Worm (Caenorhabditis elegans) whole organism, L1 larva: ENCODE measurements around the gene clec-51.

Source experiments
- C04F5.9 ChIP-seq: sonication (generic microtip); optimal IDR thresholded peaks from 2 replicates; lab custom pipeline; 2016; ENCODE audit warnings: missing genetic modification characterization, missing compliant biosample characterization
- C16A3.4 ChIP-seq: fragments of 150-350 bp; optimal IDR thresholded peaks from 2 replicates; lab custom pipeline; 2014; ENCODE audit warnings: missing biosample characterization, missing genetic modification characterization
- C34B4.2 ChIP-seq: sonication (generic microtip); optimal IDR thresholded peaks from 2 replicates; lab custom pipeline; 2017; ENCODE audit warnings: mild to moderate bottlenecking, missing genetic modification characterization, missing compliant biosample characterization
- F16B12.6 ChIP-seq: fragments of 150-350 bp; optimal IDR thresholded peaks from 2 replicates; lab custom pipeline; 2014; ENCODE audit warnings: missing biosample characterization, missing genetic modification characterization
- Y116A8C.19 ChIP-seq: sonication (generic microtip); optimal IDR thresholded peaks from 2 replicates; lab custom pipeline; 2016; ENCODE audit warnings: missing compliant biosample characterization, missing genetic modification characterization, borderline replicate concordance
- aly-2 ChIP-seq: fragments of 150-350 bp; optimal IDR thresholded peaks from 2 replicates; lab custom pipeline; 2014; ENCODE audit warnings: missing biosample characterization, missing genetic modification characterization
- blmp-1 ChIP-seq: fragments of 150-350 bp; optimal IDR thresholded peaks from 2 replicates; lab custom pipeline; 2014; ENCODE audit warnings: missing biosample characterization, missing genetic modification characterization
- ceh-63 ChIP-seq: fragments of 200-800 bp; sonication (Bioruptor generic); optimal IDR thresholded peaks from 2 replicates; lab custom pipeline; 2018; ENCODE audit warnings: mild to moderate bottlenecking, missing genetic modification characterization, missing compliant biosample characterization
- ceh-88 ChIP-seq: fragments of 200-800 bp; sonication (Bioruptor generic); IDR thresholded peaks from 2 replicates; pipeline ENCODE4 v1.3.6; 2022; ENCODE audit warnings: missing genetic modification characterization, missing compliant biosample characterization
- ceh-90 ChIP-seq: sonication (generic microtip); optimal IDR thresholded peaks from 2 replicates; lab custom pipeline; 2016; ENCODE audit warnings: missing genetic modification characterization, missing compliant biosample characterization
- dsc-1 ChIP-seq: sonication (generic microtip); optimal IDR thresholded peaks from 2 replicates; lab custom pipeline; 2016; ENCODE audit warnings: mild to moderate bottlenecking, missing genetic modification characterization, missing compliant biosample characterization
- efl-1 ChIP-seq, 4 experiments: fragments of 150-350 bp; optimal IDR thresholded peaks in 3 of 4; peaks in 1 of 4; 1 replicate in 1 of 4; 2 replicates in 3 of 4; lab custom pipeline; 2014; ENCODE audit warnings: missing biosample characterization in 2 of 4, missing genetic modification characterization in 2 of 4, missing genetic modification reagents in 2 of 4
- efl-3 ChIP-seq: fragments of 200-800 bp; sonication (Bioruptor generic); optimal IDR thresholded peaks from 2 replicates; lab custom pipeline; 2018; ENCODE audit warnings: mild to moderate bottlenecking, missing genetic modification characterization, missing compliant biosample characterization
- egl-27 ChIP-seq, 2 experiments: fragments of 150-350 bp in 1 of 2; sonication (generic microtip); optimal IDR thresholded peaks; 3 replicates each; lab custom pipeline; 2017 to 2018; ENCODE audit warnings: missing biosample characterization in 2 of 2, missing genetic modification characterization in 2 of 2, missing genetic modification reagents in 2 of 2
- elt-3 ChIP-seq, 6 experiments: fragments of 150-350 bp in 1 of 6; sonication (generic microtip); optimal IDR thresholded peaks; 2 replicates each; lab custom pipeline; 2017 to 2018; ENCODE audit warnings: missing biosample characterization in 6 of 6, missing genetic modification characterization in 6 of 6, inconsistent platforms in 1 of 6
- fkh-4 ChIP-seq: sonication (generic microtip); optimal IDR thresholded peaks from 2 replicates; lab custom pipeline; 2016; ENCODE audit warnings: missing compliant biosample characterization, missing genetic modification characterization, borderline replicate concordance
- fkh-8 ChIP-seq: sonication (generic microtip); optimal IDR thresholded peaks from 2 replicates; lab custom pipeline; 2016; ENCODE audit warnings: mild to moderate bottlenecking, missing genetic modification characterization, missing compliant biosample characterization
- hlh-4 ChIP-seq: sonication (generic microtip); optimal IDR thresholded peaks from 2 replicates; lab custom pipeline; 2016; ENCODE audit warnings: mild to moderate bottlenecking, missing genetic modification characterization, missing compliant biosample characterization
- hpl-2 ChIP-seq: fragments of 150-350 bp; optimal IDR thresholded peaks from 2 replicates; lab custom pipeline; 2014; ENCODE audit warnings: missing biosample characterization, missing genetic modification reagents, missing genetic modification characterization
- irx-1 ChIP-seq: sonication (generic microtip); optimal IDR thresholded peaks from 2 replicates; lab custom pipeline; 2016; ENCODE audit warnings: missing genetic modification characterization, missing compliant biosample characterization
- jun-1 ChIP-seq: fragments of 150-350 bp; optimal IDR thresholded peaks from 2 replicates; lab custom pipeline; 2014; ENCODE audit warnings: missing biosample characterization, missing genetic modification reagents, missing genetic modification characterization
- lin-13 ChIP-seq: fragments of 150-350 bp; optimal IDR thresholded peaks from 2 replicates; lab custom pipeline; 2014; ENCODE audit warnings: missing biosample characterization, missing genetic modification reagents, missing genetic modification characterization
- lin-35 ChIP-seq, 2 experiments: fragments of 150-350 bp; optimal IDR thresholded peaks; 2 replicates each; lab custom pipeline; 2014; ENCODE audit warnings: missing biosample characterization in 2 of 2, missing genetic modification characterization in 2 of 2, missing genetic modification reagents in 2 of 2
- lsy-2 ChIP-seq, 2 experiments: fragments of 150-350 bp; optimal IDR thresholded peaks; 2 replicates each; lab custom pipeline; 2014; ENCODE audit warnings: missing biosample characterization in 2 of 2, missing genetic modification characterization in 2 of 2
- mdl-1 ChIP-seq, 2 experiments: fragments of 150-350 bp; optimal IDR thresholded peaks; 2 replicates each; lab custom pipeline; 2014 to 2017; ENCODE audit warnings: missing biosample characterization in 2 of 2, missing genetic modification characterization in 2 of 2, inconsistent platforms in 1 of 2
- mep-1 ChIP-seq: fragments of 150-350 bp; optimal IDR thresholded peaks from 2 replicates; lab custom pipeline; 2014; ENCODE audit warnings: missing biosample characterization, missing genetic modification characterization
- nhr-19 ChIP-seq: fragments of 200-800 bp; sonication (Bioruptor generic); conservative IDR thresholded peaks from 2 replicates; pipeline ENCODE4 v1.3.6; 2022; ENCODE audit warnings: missing genetic modification characterization, missing compliant biosample characterization
- nhr-237 ChIP-seq: fragments of 150-350 bp; optimal IDR thresholded peaks from 2 replicates; lab custom pipeline; 2014; ENCODE audit warnings: missing biosample characterization, missing genetic modification characterization
- nhr-28 ChIP-seq: fragments of 150-350 bp; optimal IDR thresholded peaks from 2 replicates; lab custom pipeline; 2014; ENCODE audit warnings: missing biosample characterization, missing genetic modification characterization
- nhr-47 ChIP-seq: sonication (generic microtip); optimal IDR thresholded peaks from 2 replicates; lab custom pipeline; 2016; ENCODE audit warnings: mild to moderate bottlenecking, missing genetic modification characterization, moderate library complexity, missing compliant biosample characterization
- nhr-71 ChIP-seq: sonication (generic microtip); optimal IDR thresholded peaks from 2 replicates; lab custom pipeline; 2016; ENCODE audit warnings: mild to moderate bottlenecking, missing genetic modification characterization, moderate library complexity, missing compliant biosample characterization
- nhr-76 ChIP-seq: sonication (generic microtip); optimal IDR thresholded peaks from 2 replicates; lab custom pipeline; 2017; ENCODE audit warnings: missing biosample characterization, missing genetic modification characterization
- nhr-77 ChIP-seq: fragments of 150-350 bp; optimal IDR thresholded peaks from 2 replicates; lab custom pipeline; 2014; ENCODE audit warnings: missing biosample characterization, missing genetic modification characterization
- nhr-84 ChIP-seq: sonication (generic microtip); optimal IDR thresholded peaks from 2 replicates; lab custom pipeline; 2017; ENCODE audit warnings: missing biosample characterization, missing genetic modification characterization
- nhr-85 ChIP-seq: sonication (generic microtip); peaks from one replicate; lab custom pipeline; 2016; ENCODE audit warnings: missing genetic modification characterization, inconsistent platforms, missing compliant biosample characterization
- nhr-90 ChIP-seq: sonication (generic microtip); optimal IDR thresholded peaks from 2 replicates; lab custom pipeline; 2016; ENCODE audit warnings: mild to moderate bottlenecking, missing genetic modification characterization, missing compliant biosample characterization; ENCODE audit not compliant: poor library complexity
- skn-1 ChIP-seq: fragments of 150-350 bp; optimal IDR thresholded peaks from 2 replicates; lab custom pipeline; 2014; ENCODE audit warnings: missing biosample characterization, missing genetic modification characterization
- snu-23 ChIP-seq: sonication (generic microtip); optimal IDR thresholded peaks from 2 replicates; lab custom pipeline; 2016; ENCODE audit warnings: missing genetic modification characterization, missing compliant biosample characterization
- sox-4 ChIP-seq: sonication (generic microtip); optimal IDR thresholded peaks from 2 replicates; lab custom pipeline; 2016; ENCODE audit warnings: missing genetic modification characterization, missing compliant biosample characterization
- sptf-1 ChIP-seq: fragments of 150-350 bp; optimal IDR thresholded peaks from 2 replicates; lab custom pipeline; 2014; ENCODE audit warnings: missing biosample characterization, missing genetic modification characterization
- sup-37 ChIP-seq: fragments of 200-800 bp; sonication (Bioruptor generic); optimal IDR thresholded peaks from 2 replicates; lab custom pipeline; 2018; ENCODE audit warnings: mild to moderate bottlenecking, missing genetic modification characterization, missing compliant biosample characterization
- unc-130 ChIP-seq: fragments of 150-350 bp; optimal IDR thresholded peaks from 2 replicates; lab custom pipeline; 2017; ENCODE audit warnings: missing biosample characterization, missing genetic modification characterization, inconsistent platforms
- unc-30 ChIP-seq: sonication (generic microtip); optimal IDR thresholded peaks from 2 replicates; lab custom pipeline; 2017; ENCODE audit warnings: missing biosample characterization, missing genetic modification characterization
- unc-62 ChIP-seq: fragments of 150-350 bp; optimal IDR thresholded peaks from 2 replicates; lab custom pipeline; 2014; ENCODE audit warnings: missing biosample characterization, missing genetic modification reagents, missing genetic modification characterization
- unc-86 ChIP-seq: sonication (generic microtip); optimal IDR thresholded peaks from 2 replicates; lab custom pipeline; 2016; ENCODE audit warnings: missing genetic modification characterization, missing compliant biosample characterization
- vab-15 ChIP-seq: sonication (generic microtip); optimal IDR thresholded peaks from 2 replicates; lab custom pipeline; 2017; ENCODE audit warnings: missing genotype, mild to moderate bottlenecking, missing genetic modification characterization, missing compliant biosample characterization
- xbp-1 ChIP-seq: sonication (generic microtip); optimal IDR thresholded peaks from 2 replicates; lab custom pipeline; 2016; ENCODE audit warnings: missing genetic modification characterization, missing compliant biosample characterization
- zag-1 ChIP-seq: fragments of 150-350 bp; optimal IDR thresholded peaks from 2 replicates; lab custom pipeline; 2014; ENCODE audit warnings: missing biosample characterization, missing genetic modification characterization
- zip-4 ChIP-seq: fragments of 200-800 bp; sonication (Bioruptor generic); optimal IDR thresholded peaks from 2 replicates; lab custom pipeline; 2018; ENCODE audit warnings: mild to moderate bottlenecking, missing genetic modification characterization, moderate library complexity, missing compliant biosample characterization
- ztf-11 ChIP-seq, 2 experiments: sonication (generic microtip); optimal IDR thresholded peaks; 2 replicates each; lab custom pipeline; 2016 to 2017; ENCODE audit warnings: missing genetic modification characterization in 2 of 2, missing biosample characterization in 1 of 2, missing compliant biosample characterization in 1 of 2

Gene clec-51

DNA sequence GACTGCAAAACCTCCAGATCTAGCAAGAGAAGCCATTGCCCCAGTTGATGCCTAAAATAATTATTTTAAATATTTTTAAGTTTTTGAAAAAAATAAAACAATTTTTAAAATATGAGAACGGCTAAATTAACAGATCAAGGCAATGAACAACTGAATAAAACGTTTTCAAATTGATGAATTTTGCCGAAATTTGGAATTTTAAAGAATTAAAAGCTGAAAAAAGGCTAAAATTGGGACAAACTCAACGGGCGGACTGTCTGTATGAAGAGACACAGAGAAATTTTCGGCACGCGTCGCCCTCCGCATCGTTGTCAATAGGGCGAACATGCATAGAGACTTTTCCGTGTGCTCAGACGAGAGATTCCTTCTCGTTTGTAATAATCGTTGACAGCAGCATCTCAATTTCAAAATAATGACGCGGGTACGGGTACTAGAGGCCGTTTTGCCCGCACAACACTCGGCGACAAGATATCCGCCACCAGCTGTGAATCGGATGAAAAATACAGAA is 27.5 kb downstream of the clec-51 start, which contains the start of the genes isp-1 and islo-1 (continued):
- peak; percentile 36 for TF ChIP-seq blmp-1 (tag; lab: Kevin White, UChicago)
- TF ChIP-seq sox-4: no peak
- TF ChIP-seq efl-3 (GFP tag; lab: Kevin White, UChicago): no peak
- no peak for TF ChIP-seq unc-86 (tag; lab: Kevin White, UChicago)
- peak; percentile 43 for TF ChIP-seq nhr-47 (tag; lab: Kevin White, UChicago)
- TF ChIP-seq fkh-8: peak; percentile 1
- no peak for TF ChIP-seq zip-4 (GFP tag; lab: Kevin White, UChicago)
- peak in 1 of 6 experiments; percentile 4 for TF ChIP-seq elt-3 (tag; optimal IDR thresholded peaks at IDR 0.05; lab: Kevin White, UChicago)
- no peak for TF ChIP-seq Y116A8C.19
- TF ChIP-seq xbp-1 (tag; lab: Kevin White, UChicago): peak; percentile 22
- no peak for TF ChIP-seq jun-1 (tag; lab: Kevin White, UChicago)
- no peak for TF ChIP-seq dsc-1 (tag; lab: Kevin White, UChicago)
- peak in 1 of 2 experiments; percentile 73 for TF ChIP-seq mdl-1 (tag; optimal IDR thresholded peaks at IDR 0.05; lab: Kevin White, UChicago)
- TF ChIP-seq egl-27 (tag; optimal IDR thresholded peaks at IDR 0.05; lab: Kevin White, UChicago): no peak
- peak; percentile 69 to 77 for TF ChIP-seq lin-35 (GFP tag; optimal IDR thresholded peaks at IDR 0.05; lab: Kevin White, UChicago)
- peak; percentile 24 for TF ChIP-seq F16B12.6
- no peak for TF ChIP-seq zag-1
- TF ChIP-seq C34B4.2 (tag; lab: Kevin White, UChicago): no peak
- peak; percentile 33 for TF ChIP-seq unc-130
- TF ChIP-seq ceh-63: no peak
- TF ChIP-seq hlh-4 (tag; lab: Kevin White, UChicago): no peak
- TF ChIP-seq nhr-84: no peak

DNA sequence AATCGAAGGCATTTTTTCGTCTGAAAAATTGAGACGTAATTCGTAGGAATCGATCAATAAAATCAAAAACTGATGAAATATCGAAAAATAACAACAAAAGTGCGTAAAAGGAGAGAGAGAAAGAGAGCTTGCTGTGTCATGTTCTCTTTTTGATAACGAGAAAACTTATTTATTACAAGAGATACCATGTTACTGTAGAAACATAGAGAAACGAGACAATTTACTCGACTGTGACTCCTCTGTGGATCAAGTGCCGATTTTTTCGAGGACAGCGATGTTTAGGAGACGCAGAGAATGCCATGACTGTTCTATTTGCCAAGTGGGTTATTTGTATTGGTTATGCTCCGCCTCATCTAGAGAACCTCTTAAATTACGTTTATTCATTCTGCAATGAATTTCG is 30.1 kb downstream of the clec-51 start, which contains the start of gene sph-1:
Gene sph-1 (minus strand): TSS at position 23 of the 400 bp plus-strand sequence.
- TF ChIP-seq irx-1 (tag; lab: Kevin White, UChicago) (no peak), unc-30 (tag; lab: Kevin White, UChicago) (no peak), skn-1 (no peak), efl-1 (optimal IDR thresholded peaks at IDR 0.05; lab: Kevin White, UChicago) (peak in 1 of 2 experiments; percentile 9), efl-1 (GFP tag; optimal IDR thresholded peaks at IDR 0.05 in 1 of 2; lab: Kevin White, UChicago) (peak in 1 of 2 experiments; percentile 89), lin-13 (GFP tag; lab: Kevin White, UChicago) (no peak), C16A3.4 (tag; lab: Kevin White, UChicago) (no peak), nhr-84 (no peak), nhr-237 (tag; lab: Kevin White, UChicago) (no peak), unc-62 (GFP tag; lab: Kevin White, UChicago) (no peak), mep-1 (peak; percentile 47), nhr-28 (tag; lab: Kevin White, UChicago) (no peak), nhr-85 (tag; lab: Kevin White, UChicago) (no peak), nhr-76 (tag; lab: Kevin White, UChicago) (no peak), sox-4 (no peak), sup-37 (GFP tag; lab: Kevin White, UChicago) (no peak), nhr-71 (tag; lab: Kevin White, UChicago) (peak; percentile 36), nhr-90 (tag; lab: Kevin White, UChicago) (no peak), mdl-1 (tag; optimal IDR thresholded peaks at IDR 0.05; lab: Kevin White, UChicago) (peak in 1 of 2 experiments; percentile 13), elt-3 (tag; optimal IDR thresholded peaks at IDR 0.05; lab: Kevin White, UChicago) (no peak), ceh-63 (no peak), xbp-1 (tag; lab: Kevin White, UChicago) (no peak), sptf-1 (no peak), ztf-11 (tag; optimal IDR thresholded peaks at IDR 0.05; lab: Kevin White, UChicago) (no peak), vab-15 (tag; lab: Kevin White, UChicago) (no peak), unc-130 (no peak), dsc-1 (tag; lab: Kevin White, UChicago) (no peak), snu-23 (peak; percentile 52), hpl-2 (GFP tag; lab: Kevin White, UChicago) (no peak), Y116A8C.19 (no peak), aly-2 (tag; lab: Kevin White, UChicago) (no peak), unc-86 (tag; lab: Kevin White, UChicago) (no peak), lsy-2 (tag; optimal IDR thresholded peaks at IDR 0.05; lab: Kevin White, UChicago) (peak in 1 of 2 experiments; percentile 21), ceh-88 (no peak), nhr-77 (tag; lab: Kevin White, UChicago) (peak; percentile 46), fkh-4 (tag; lab: Kevin White, UChicago) (no peak), nhr-19 (GFP tag; lab: Robert Waterston, UW) (no peak), fkh-8 (no peak), ceh-90 (tag; lab: Kevin White, UChicago) (no peak), hlh-4 (tag; lab: Kevin White, UChicago) (no peak), C04F5.9 (tag; lab: Kevin White, UChicago) (no peak), blmp-1 (tag; lab: Kevin White, UChicago) (peak; percentile 22)
